Worm (Caenorhabditis elegans) whole organism, L4 larva: ENCODE measurements around the gene K07H8.2.
A peak's percentile ranks its signal among the peaks of the same experiment; 100 is the strongest.

Source experiments
- F49E8.2 ChIP-seq: sonication (generic microtip); optimal IDR thresholded peaks from 2 replicates; lab custom pipeline; 2016; ENCODE audit warnings: missing compliant biosample characterization, mild to moderate bottlenecking, missing genetic modification characterization, borderline replicate concordance
- R02D3.7 ChIP-seq: fragments of 150-350 bp; sonication (generic microtip); optimal IDR thresholded peaks from 3 replicates; lab custom pipeline; 2014; ENCODE audit warnings: missing biosample characterization, missing genetic modification characterization
- T20F7.1 ChIP-seq: fragments of 200-800 bp; sonication (Bioruptor generic); optimal IDR thresholded peaks from 2 replicates; lab custom pipeline; 2018; ENCODE audit warnings: mild to moderate bottlenecking, missing genetic modification characterization, missing compliant biosample characterization
- Y105C5A.15 ChIP-seq: fragments of 200-800 bp; sonication (Bioruptor generic); IDR thresholded peaks from 2 replicates; pipeline ENCODE4 v1.3.6; 2022; ENCODE audit warnings: missing genetic modification characterization, missing compliant biosample characterization
- Y75B8A.6 ChIP-seq: fragments of 200-800 bp; sonication (Bioruptor generic); IDR thresholded peaks from 2 replicates; pipeline ENCODE4 v1.3.6; 2022; ENCODE audit warnings: missing genetic modification reagents, missing genetic modification characterization, missing compliant biosample characterization
- ZK546.5 ChIP-seq, 2 experiments: sonication (generic microtip); optimal IDR thresholded peaks; 2 replicates each; lab custom pipeline; 2017; ENCODE audit warnings: missing biosample characterization in 2 of 2, missing genetic modification characterization in 2 of 2
- aha-1 ChIP-seq: fragments of 150-350 bp; peaks from one replicate; lab custom pipeline; 2014; ENCODE audit warnings: missing biosample characterization, missing genetic modification characterization
- aly-2 ChIP-seq: sonication (generic microtip); optimal IDR thresholded peaks from 2 replicates; lab custom pipeline; 2018; ENCODE audit warnings: missing biosample characterization, missing genetic modification characterization
- ama-1 ChIP-seq: fragments of 150-350 bp; optimal IDR thresholded peaks from 2 replicates; lab custom pipeline; 2014; ENCODE audit warnings: inconsistent platforms, mixed read lengths
- arid-1 ChIP-seq: fragments of 200-800 bp; sonication (Bioruptor generic); conservative IDR thresholded peaks from 2 replicates; pipeline ENCODE4 v1.3.6; 2022; ENCODE audit warnings: missing genetic modification reagents, missing genetic modification characterization, missing compliant biosample characterization
- ceh-28 ChIP-seq: fragments of 150-350 bp; optimal IDR thresholded peaks from 2 replicates; lab custom pipeline; 2014; ENCODE audit warnings: missing biosample characterization, missing genetic modification reagents, missing genetic modification characterization
- ceh-44 ChIP-seq: fragments of 200-800 bp; sonication (Bioruptor generic); IDR thresholded peaks from 2 replicates; pipeline ENCODE4 v1.3.6; 2022; ENCODE audit warnings: missing genetic modification reagents, missing genetic modification characterization, missing compliant biosample characterization
- ceh-82 ChIP-seq: sonication (generic microtip); optimal IDR thresholded peaks from 2 replicates; lab custom pipeline; 2017; ENCODE audit warnings: missing biosample characterization, missing genetic modification characterization
- daf-12 ChIP-seq: fragments of 150-350 bp; optimal IDR thresholded peaks from 2 replicates; lab custom pipeline; 2014; ENCODE audit warnings: missing biosample characterization, missing genetic modification reagents, missing genetic modification characterization
- daf-8 ChIP-seq: fragments of 200-800 bp; sonication (Bioruptor generic); IDR thresholded peaks from 2 replicates; pipeline ENCODE4 v1.3.6; 2022; ENCODE audit warnings: missing genetic modification characterization, missing compliant biosample characterization
- dmd-6 ChIP-seq: fragments of 200-800 bp; sonication (Bioruptor generic); IDR thresholded peaks from 2 replicates; pipeline ENCODE4 v1.3.6; 2022; ENCODE audit warnings: missing genetic modification reagents, missing genetic modification characterization, missing compliant biosample characterization
- dmd-9 ChIP-seq: fragments of 200-800 bp; sonication (Bioruptor generic); IDR thresholded peaks from 2 replicates; pipeline ENCODE4 v1.3.6; 2022; ENCODE audit warnings: missing genetic modification reagents, missing genetic modification characterization, missing compliant biosample characterization
- egl-27 ChIP-seq: sonication (generic microtip); optimal IDR thresholded peaks from 3 replicates; lab custom pipeline; 2017; ENCODE audit warnings: missing biosample characterization, missing genetic modification reagents, missing genetic modification characterization
- hif-1 ChIP-seq, 2 experiments: sonication (generic microtip); optimal IDR thresholded peaks; 2 replicates each; lab custom pipeline; 2016 to 2017; ENCODE audit warnings: missing compliant biosample characterization in 2 of 2, missing genetic modification characterization in 2 of 2, missing genetic modification reagents in 2 of 2, missing genotype in 2 of 2, mild to moderate bottlenecking in 1 of 2
- hlh-11 ChIP-seq: fragments of 200-800 bp; sonication (Bioruptor generic); optimal IDR thresholded peaks from 2 replicates; lab custom pipeline; 2018; ENCODE audit warnings: mild to moderate bottlenecking, missing genetic modification characterization, missing compliant biosample characterization
- hmg-1.1 ChIP-seq: fragments of 200-800 bp; sonication (Bioruptor generic); IDR thresholded peaks from 2 replicates; pipeline ENCODE4 v1.3.6; 2022; ENCODE audit warnings: missing genetic modification reagents, missing genetic modification characterization, missing compliant biosample characterization
- lin-1 ChIP-seq: fragments of 200-800 bp; sonication (Bioruptor generic); IDR thresholded peaks from 2 replicates; pipeline ENCODE4 v1.3.6; 2022; ENCODE audit warnings: missing genetic modification reagents, missing genetic modification characterization, missing compliant biosample characterization
- lin-29 ChIP-seq: fragments of 200-800 bp; sonication (Bioruptor generic); IDR thresholded peaks from 2 replicates; pipeline ENCODE4 v1.3.6; 2022; ENCODE audit warnings: missing genetic modification reagents, missing genetic modification characterization, missing compliant biosample characterization
- lin-38 ChIP-seq: fragments of 200-800 bp; sonication (Bioruptor generic); IDR thresholded peaks from 2 replicates; pipeline ENCODE4 v1.3.6; 2022; ENCODE audit warnings: missing genetic modification reagents, missing genetic modification characterization, missing compliant biosample characterization
- lin-39 ChIP-seq: fragments of 150-350 bp; optimal IDR thresholded peaks from 2 replicates; lab custom pipeline; 2014; ENCODE audit warnings: missing biosample characterization, missing genetic modification reagents, missing genetic modification characterization
- mdt-29 ChIP-seq: fragments of 200-800 bp; sonication (Bioruptor generic); IDR thresholded peaks from 2 replicates; pipeline ENCODE4 v1.3.6; 2022; ENCODE audit warnings: missing genetic modification reagents, missing genetic modification characterization, missing compliant biosample characterization
- mep-1 ChIP-seq: fragments of 150-350 bp; sonication (generic microtip); optimal IDR thresholded peaks from 3 replicates; lab custom pipeline; 2014; ENCODE audit warnings: missing biosample characterization, missing genetic modification characterization
- mxl-3 ChIP-seq: fragments of 200-800 bp; sonication (Bioruptor generic); optimal IDR thresholded peaks from 2 replicates; lab custom pipeline; 2018; ENCODE audit warnings: mild to moderate bottlenecking, missing genetic modification characterization, missing compliant biosample characterization
- nhr-11 ChIP-seq: fragments of 150-350 bp; optimal IDR thresholded peaks from 2 replicates; lab custom pipeline; 2014; ENCODE audit warnings: missing biosample characterization, missing genetic modification characterization
- nhr-28 ChIP-seq: fragments of 150-350 bp; optimal IDR thresholded peaks from 2 replicates; lab custom pipeline; 2014; ENCODE audit warnings: missing biosample characterization, missing genetic modification characterization
- nhr-41 ChIP-seq: fragments of 200-800 bp; sonication (Bioruptor generic); IDR thresholded peaks from 2 replicates; pipeline ENCODE4 v1.3.6; 2022; ENCODE audit warnings: missing genetic modification reagents, missing genetic modification characterization, missing compliant biosample characterization
- nhr-6 ChIP-seq: fragments of 150-350 bp; optimal IDR thresholded peaks from 2 replicates; lab custom pipeline; 2014; ENCODE audit warnings: missing biosample characterization, missing genetic modification characterization
- nhr-77 ChIP-seq: fragments of 150-350 bp; optimal IDR thresholded peaks from 2 replicates; lab custom pipeline; 2014; ENCODE audit warnings: missing biosample characterization, missing genetic modification characterization
- pha-4 ChIP-seq, 2 experiments: fragments of 150-350 bp in 1 of 2; fragments of 200-800 bp in 1 of 2; sonication (Bioruptor generic) in 1 of 2; IDR thresholded peaks in 1 of 2; optimal IDR thresholded peaks in 1 of 2; 2 replicates each; pipeline versions ENCODE4 v1.3.6 to Lab custom; 2014 to 2022; ENCODE audit warnings: missing genetic modification characterization in 2 of 2, missing genetic modification reagents in 2 of 2, missing biosample characterization in 1 of 2, missing compliant biosample characterization in 1 of 2
- php-3 ChIP-seq: fragments of 200-800 bp; sonication (Bioruptor generic); IDR thresholded peaks from 2 replicates; pipeline ENCODE4 v1.3.6; 2022; ENCODE audit warnings: missing genetic modification reagents, missing genetic modification characterization, missing compliant biosample characterization
- rbr-2 ChIP-seq: sonication (generic microtip); optimal IDR thresholded peaks from 2 replicates; lab custom pipeline; 2016; ENCODE audit warnings: missing genotype, missing genetic modification characterization, missing compliant biosample characterization
- tag-97 ChIP-seq: fragments of 200-800 bp; sonication (Bioruptor generic); IDR thresholded peaks from 2 replicates; pipeline ENCODE4 v1.3.6; 2022; ENCODE audit warnings: missing genetic modification characterization, missing compliant biosample characterization
- unc-62 ChIP-seq, 3 experiments: fragments of 150-350 bp in 1 of 3; sonication (generic microtip); optimal IDR thresholded peaks in 2 of 3; peaks in 1 of 3; 1 replicate in 1 of 3; 2 replicates in 2 of 3; lab custom pipeline; 2014 to 2017; ENCODE audit warnings: missing biosample characterization in 3 of 3, missing genetic modification characterization in 3 of 3, missing genetic modification reagents in 3 of 3, missing genotype in 1 of 3
- zag-1 ChIP-seq: fragments of 150-350 bp; optimal IDR thresholded peaks from 2 replicates; lab custom pipeline; 2014; ENCODE audit warnings: missing biosample characterization, missing genetic modification characterization
- zfp-2 ChIP-seq: sonication (generic microtip); optimal IDR thresholded peaks from 2 replicates; lab custom pipeline; 2016; ENCODE audit warnings: mild to moderate bottlenecking, missing genetic modification characterization, missing compliant biosample characterization
- zip-2 ChIP-seq: fragments of 150-350 bp; optimal IDR thresholded peaks from 2 replicates; lab custom pipeline; 2014; ENCODE audit warnings: missing biosample characterization, missing genetic modification characterization
- ztf-7 ChIP-seq: fragments of 150-350 bp; optimal IDR thresholded peaks from 2 replicates; lab custom pipeline; 2014; ENCODE audit warnings: missing biosample characterization, missing genetic modification characterization

Gene K07H8.2

ce11 chrIV:8260848-8261638 lies 30.3 kb upstream of the K07H8.2 start, which contains the start of gene vit-6 (continued):
- TF ChIP-seq F49E8.2 (tag; lab: Kevin White, UChicago) (no peak), dmd-6 (GFP tag; lab: Robert Waterston, UW) (peak; percentile 95), mdt-29 (peak; percentile 34; the same call in 1 of the 2 replicates), nhr-41 (GFP tag; lab: Robert Waterston, UW) (no peak), lin-39 (tag; lab: Kevin White, UChicago) (no peak), zfp-2 (tag; lab: Kevin White, UChicago) (no peak), hif-1 (tag; optimal IDR thresholded peaks at IDR 0.05; lab: Kevin White, UChicago) (no peak), daf-12 (tag; lab: Kevin White, UChicago) (no peak), nhr-77 (no peak), ama-1 (lab: Kevin White, UChicago) (peak; percentile 36), ceh-28 (tag; lab: Kevin White, UChicago) (no peak), aly-2 (no peak), hlh-11 (tag; lab: Kevin White, UChicago) (peak; percentile 44), ZK546.5 (tag; optimal IDR thresholded peaks at IDR 0.05; lab: Kevin White, UChicago) (no peak), nhr-6 (tag; lab: Kevin White, UChicago) (no peak), mxl-3 (GFP tag; lab: Kevin White, UChicago) (no peak), nhr-11 (tag; lab: Kevin White, UChicago) (no peak), zag-1 (tag; lab: Kevin White, UChicago) (no peak), hmg-1.1 (no peak), ceh-82 (tag; lab: Kevin White, UChicago) (no peak), php-3 (no peak), tag-97 (GFP tag; lab: Robert Waterston, UW) (no peak), pha-4 (GFP tag; IDR thresholded peaks at IDR 0.05; lab: Robert Waterston, UW) (0 out of 2 replicates have a peak, but pooled peaks have one; percentile 41), pha-4 (tag; optimal IDR thresholded peaks at IDR 0.05; lab: Kevin White, UChicago) (no peak), rbr-2 (no peak), daf-8 (GFP tag; lab: Robert Waterston, UW) (0 out of 2 replicates have a peak, but pooled peaks have one; percentile 70), mep-1 (tag; lab: Kevin White, UChicago) (no peak), R02D3.7 (tag; lab: Kevin White, UChicago) (no peak), aha-1 (peak; percentile 21), Y75B8A.6 (GFP tag; lab: Robert Waterston, UW) (0 out of 2 replicates have a peak, but pooled peaks have one; percentile 66), unc-62 (GFP tag; optimal IDR thresholded peaks at IDR 0.05 in 1 of 2; lab: Kevin White, UChicago) (no peak), unc-62 (tag; optimal IDR thresholded peaks at IDR 0.05; lab: Kevin White, UChicago) (no peak), lin-29 (GFP tag; lab: Robert Waterston, UW) (no peak), ztf-7 (tag; lab: Kevin White, UChicago) (no peak), nhr-28 (tag; lab: Kevin White, UChicago) (no peak), dmd-9 (no peak), zip-2 (tag; lab: Kevin White, UChicago) (no peak), Y105C5A.15 (GFP tag; lab: Robert Waterston, UW) (no peak), egl-27 (tag; lab: Kevin White, UChicago) (no peak)

- TF ChIP-seq lin-38 (GFP tag; lab: Robert Waterston, UW) (peak; percentile 3; the same call in 1 of the 2 replicates), mdt-29 (0 out of 2 replicates have a peak, but pooled peaks have one; percentile 19), ceh-44 (GFP tag; lab: Robert Waterston, UW) (no peak), aha-1 (peak; percentile 45), lin-29 (GFP tag; lab: Robert Waterston, UW) (no peak), arid-1 (no peak), tag-97 (GFP tag; lab: Robert Waterston, UW) (no peak), T20F7.1 (no peak), lin-1 (GFP tag; lab: Robert Waterston, UW) (no peak)
Observed at ce11 chrIV:8262671-8263070, 28.7 kb upstream of the K07H8.2 start.
